Worm (Caenorhabditis elegans) whole organism, late embryonic: ENCODE results near the gene C36B7.2.

Experiments used
- C08G9.2 ChIP-seq: sonication (generic microtip); optimal IDR thresholded peaks from 2 replicates; lab custom pipeline; 2016; ENCODE audit warnings: mild to moderate bottlenecking, missing genetic modification characterization, moderate library complexity, missing compliant biosample characterization
- ama-1 ChIP-seq: fragments of 150-350 bp; optimal IDR thresholded peaks from 2 replicates; lab custom pipeline; 2014
- ceh-14 ChIP-seq: sonication (generic microtip); optimal IDR thresholded peaks from 2 replicates; lab custom pipeline; 2016; ENCODE audit warnings: missing genotype, missing genetic modification characterization, missing compliant biosample characterization
- che-1 ChIP-seq: sonication (generic microtip); optimal IDR thresholded peaks from 2 replicates; lab custom pipeline; 2016; ENCODE audit warnings: mild to moderate bottlenecking, missing genetic modification characterization, missing compliant biosample characterization
- dmd-4 ChIP-seq: sonication (generic microtip); optimal IDR thresholded peaks from 2 replicates; lab custom pipeline; 2016; ENCODE audit warnings: borderline replicate concordance, missing genetic modification characterization, missing compliant biosample characterization
- mec-3 ChIP-seq: sonication (generic microtip); optimal IDR thresholded peaks from 2 replicates; lab custom pipeline; 2016; ENCODE audit warnings: borderline replicate concordance, missing genetic modification characterization, missing compliant biosample characterization
- pha-4 ChIP-seq: fragments of 150-350 bp; optimal IDR thresholded peaks from 2 replicates; lab custom pipeline; 2018; ENCODE audit warnings: missing biosample characterization, missing genetic modification reagents, missing genetic modification characterization
- sox-4 ChIP-seq: sonication (generic microtip); optimal IDR thresholded peaks from 2 replicates; lab custom pipeline; 2017; ENCODE audit warnings: mild to moderate bottlenecking, missing genetic modification characterization, inconsistent platforms, missing compliant biosample characterization
- tbx-7 ChIP-seq: sonication (generic microtip); optimal IDR thresholded peaks from 2 replicates; lab custom pipeline; 2016; ENCODE audit warnings: missing genotype, missing genetic modification characterization, missing compliant biosample characterization

DNA sequence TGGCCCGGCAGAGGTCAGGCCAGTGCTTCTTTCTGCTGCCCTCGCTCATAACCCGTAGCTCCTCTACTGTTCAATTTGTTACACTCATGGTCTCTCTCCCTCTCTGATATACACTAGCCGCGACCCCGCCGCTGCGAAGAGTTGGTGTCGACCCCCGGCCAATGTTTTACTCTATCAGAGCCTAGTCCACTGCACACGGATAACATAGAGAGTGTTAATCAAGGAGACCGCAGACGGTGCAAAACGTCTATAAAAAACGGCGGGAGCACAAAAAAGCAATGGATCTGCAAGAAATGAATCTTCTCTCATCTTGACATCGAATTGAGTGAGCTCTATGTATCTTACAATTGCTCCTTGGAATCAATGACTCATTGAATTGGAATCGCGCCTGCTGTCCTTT, 47.3 kb downstream of the C36B7.2 start:
- TF ChIP-seq ama-1 (lab: Kevin White, UChicago) (no peak), C08G9.2 (no peak), mec-3 (tag; lab: Kevin White, UChicago) (no peak), tbx-7 (tag; lab: Kevin White, UChicago) (no peak), pha-4 (tag; lab: Kevin White, UChicago) (no peak), sox-4 (tag; lab: Kevin White, UChicago) (peak; percentile 13), dmd-4 (tag; lab: Kevin White, UChicago) (no peak), che-1 (no peak), ceh-14 (tag; lab: Kevin White, UChicago) (no peak)
